Worm (Caenorhabditis elegans) whole organism, L4 larva: Measurements from ENCODE around the gene dex-1.

Source experiments
- Y105C5A.15 ChIP-seq: fragments of 200-800 bp; sonication (Bioruptor generic); IDR thresholded peaks from 2 replicates; pipeline ENCODE4 v1.3.6; 2022; ENCODE audit warnings: missing genetic modification characterization, missing compliant biosample characterization
- aha-1 ChIP-seq: fragments of 150-350 bp; peaks from one replicate; lab custom pipeline; 2014; ENCODE audit warnings: missing biosample characterization, missing genetic modification characterization
- attf-4 ChIP-seq: sonication (generic microtip); optimal IDR thresholded peaks from 3 replicates; lab custom pipeline; 2017; ENCODE audit warnings: missing biosample characterization, missing genetic modification characterization
- dmd-6 ChIP-seq: fragments of 200-800 bp; sonication (Bioruptor generic); IDR thresholded peaks from 2 replicates; pipeline ENCODE4 v1.3.6; 2022; ENCODE audit warnings: missing genetic modification reagents, missing genetic modification characterization, missing compliant biosample characterization
- pha-4 ChIP-seq, 2 experiments: fragments of 150-350 bp in 1 of 2; fragments of 200-800 bp in 1 of 2; sonication (Bioruptor generic) in 1 of 2; IDR thresholded peaks in 1 of 2; optimal IDR thresholded peaks in 1 of 2; 2 replicates each; pipeline versions ENCODE4 v1.3.6 to Lab custom; 2014 to 2022; ENCODE audit warnings: missing genetic modification characterization in 2 of 2, missing genetic modification reagents in 2 of 2, missing biosample characterization in 1 of 2, missing compliant biosample characterization in 1 of 2
- php-3 ChIP-seq: fragments of 200-800 bp; sonication (Bioruptor generic); IDR thresholded peaks from 2 replicates; pipeline ENCODE4 v1.3.6; 2022; ENCODE audit warnings: missing genetic modification reagents, missing genetic modification characterization, missing compliant biosample characterization

ce11 chrIII:5581049-5581448, 55.1 kb downstream of the dex-1 start, which contains the start of gene F56D2.5:
- no peak for TF ChIP-seq aha-1 (tag; lab: Kevin White, UChicago)
- TF ChIP-seq attf-4, result no peak
- TF ChIP-seq Y105C5A.15 (GFP tag; lab: Robert Waterston, UW), result no peak
- TF ChIP-seq pha-4 (GFP tag; IDR thresholded peaks at IDR 0.05; lab: Robert Waterston, UW), result no peak
- TF ChIP-seq pha-4 (tag; optimal IDR thresholded peaks at IDR 0.05; lab: Kevin White, UChicago), result no peak
- TF ChIP-seq php-3 (GFP tag; lab: Robert Waterston, UW), result no peak
- TF ChIP-seq dmd-6, result no peak
